Fruit fly (Drosophila melanogaster): ENCODE results near the gene CG5973.

DNA sequence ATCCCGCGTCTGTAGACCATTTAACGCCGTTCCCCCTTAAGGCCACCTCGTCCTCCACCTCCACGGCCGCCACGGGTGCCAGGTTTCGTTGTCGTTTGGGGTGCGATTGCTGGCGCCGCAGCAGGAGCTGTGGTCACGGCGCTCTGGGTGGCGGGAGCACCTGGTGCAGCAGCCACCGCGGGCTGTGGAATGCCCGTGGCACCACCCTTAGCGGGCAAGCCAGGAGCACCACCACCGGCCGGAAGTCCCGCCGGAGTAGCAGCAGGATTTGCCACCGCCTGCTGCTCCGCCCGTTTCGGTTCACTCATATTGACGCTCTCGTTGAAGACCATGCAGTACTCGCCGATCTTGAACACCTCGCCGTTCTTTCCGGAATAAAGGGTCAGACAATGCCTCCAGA lies 28.3 kb upstream of the CG5973 start:
- TF ChIP-seq h (optimal IDR thresholded peaks at IDR 0.05) (no peak), ttk (optimal IDR thresholded peaks at IDR 0.05) (no peak)
